Fruit fly (Drosophila melanogaster) whole organism, adult: ENCODE results near the gene Blm.

Source experiments
- CG12768 ChIP-seq: fragments of 200-800 bp; sonication (Bioruptor generic); optimal IDR thresholded peaks from 2 replicates; lab custom pipeline; 2017; ENCODE audit warnings: missing biosample characterization, missing genetic modification characterization, mild to moderate bottlenecking, moderate library complexity, missing genetic modification reagents
- Clk ChIP-seq: fragments of 200-800 bp; sonication (Bioruptor generic); optimal IDR thresholded peaks from 2 replicates; lab custom pipeline; 2017; ENCODE audit warnings: missing biosample characterization, missing genetic modification characterization
- Hr96 ChIP-seq: fragments of 200-800 bp; sonication (Bioruptor generic); optimal IDR thresholded peaks from 2 replicates; lab custom pipeline; 2016; ENCODE audit warnings: missing biosample characterization, missing genetic modification characterization
- cic ChIP-seq: fragments of 200-800 bp; sonication (Bioruptor generic); optimal IDR thresholded peaks from 2 replicates; lab custom pipeline; 2017; ENCODE audit warnings: missing biosample characterization, mild to moderate bottlenecking, missing genetic modification characterization, moderate library complexity
- kay ChIP-seq: fragments of 200-800 bp; sonication (Bioruptor generic); peaks from one replicate; lab custom pipeline; 2016; ENCODE audit warnings: missing biosample characterization, missing genetic modification characterization, borderline replicate concordance
- pad ChIP-seq: fragments of 200-800 bp; sonication (Bioruptor generic); optimal IDR thresholded peaks from 3 replicates; lab custom pipeline; 2017; ENCODE audit warnings: missing biosample characterization, missing genetic modification characterization, mild to moderate bottlenecking, moderate library complexity, missing genetic modification reagents
- toe ChIP-seq: fragments of 200-800 bp; sonication (Bioruptor generic); optimal IDR thresholded peaks from 2 replicates; lab custom pipeline; 2016; ENCODE audit warnings: missing biosample characterization, missing genetic modification characterization

DNA sequence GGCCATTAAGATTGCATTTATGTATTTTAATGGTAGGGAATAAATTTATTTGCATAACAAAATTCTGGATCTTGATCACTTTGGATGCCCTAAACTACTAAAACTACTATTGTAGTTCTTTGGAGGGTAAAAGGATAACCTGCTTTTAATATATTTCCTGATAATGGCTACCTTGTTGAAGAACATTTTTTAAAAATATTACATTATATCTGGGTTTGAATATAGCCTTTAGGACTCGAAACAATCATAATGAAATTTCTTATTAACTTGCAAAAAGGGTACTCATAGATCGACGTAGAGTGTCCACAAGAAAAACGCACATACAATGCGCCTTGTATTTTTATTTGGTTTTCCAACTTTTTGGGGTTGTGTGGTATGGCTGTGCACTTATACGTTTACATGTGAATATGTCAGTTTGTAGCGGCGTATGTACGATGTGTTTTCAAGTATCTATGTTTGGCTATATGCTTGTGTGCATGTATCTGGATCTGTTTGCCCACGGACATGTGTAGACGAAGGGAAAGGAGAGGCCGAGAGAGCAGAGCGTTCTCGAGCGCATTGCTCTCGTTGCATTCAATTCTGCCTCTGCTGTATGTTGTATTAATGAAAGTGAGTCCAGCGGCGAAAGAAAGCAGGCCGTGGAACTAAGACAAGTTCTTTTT is 37.9 kb upstream of the Blm start:
- no peak for TF ChIP-seq cic (GFP tag; lab: Kevin White, UChicago)
- TF ChIP-seq kay, result peak; percentile 85
- no peak for TF ChIP-seq Clk (GFP tag; lab: Kevin White, UChicago)
- TF ChIP-seq pad (GFP tag; lab: Kevin White, UChicago), result no peak
- peak; percentile 9 for TF ChIP-seq toe
- TF ChIP-seq CG12768, result no peak
- no peak for TF ChIP-seq Hr96 (GFP tag; lab: Kevin White, UChicago)
